Fruit fly (Drosophila melanogaster) whole organism, wandering third instar larva: Measurements from ENCODE around the gene CSN5.

ENCODE experiments used
- Abd-B ChIP-seq: fragments of >200 bp; optimal IDR thresholded peaks from 2 replicates; lab custom pipeline; 2017; ENCODE audit warnings: missing biosample characterization, missing genetic modification characterization
- CG32264 ChIP-seq: fragments of 200-800 bp; sonication (Bioruptor generic); optimal IDR thresholded peaks from 2 replicates; lab custom pipeline; 2016; ENCODE audit warnings: missing biosample characterization, missing genetic modification characterization
- CG9705 ChIP-seq: fragments of 200-800 bp; sonication (Bioruptor generic); optimal IDR thresholded peaks from 2 replicates; lab custom pipeline; 2018; ENCODE audit warnings: missing biosample characterization, mild to moderate bottlenecking, missing genetic modification characterization
- CrebA ChIP-seq: fragments of 200-800 bp; sonication (Bioruptor generic); optimal IDR thresholded peaks from 2 replicates; lab custom pipeline; 2016; ENCODE audit warnings: missing biosample characterization, mild to moderate bottlenecking, missing genetic modification characterization, borderline replicate concordance
- Dfd ChIP-seq: fragments of >200 bp; optimal IDR thresholded peaks from 2 replicates; lab custom pipeline; 2017; ENCODE audit warnings: missing biosample characterization, missing genetic modification characterization
- Dif ChIP-seq: fragments of 200-275, 200-300 bp; sonication (Bioruptor generic); optimal IDR thresholded peaks from 2 replicates; lab custom pipeline; 2018; ENCODE audit warnings: missing biosample characterization, missing genetic modification characterization; ENCODE audit not compliant: partially characterized antibody
- GATAd ChIP-seq: sonication (Bioruptor generic); optimal IDR thresholded peaks from 2 replicates; lab custom pipeline; 2016; ENCODE audit warnings: missing biosample characterization, missing genetic modification characterization
- HLH106 ChIP-seq: fragments of 200-800 bp; optimal IDR thresholded peaks from 3 replicates; lab custom pipeline; 2019; ENCODE audit warnings: missing biosample characterization, mild to moderate bottlenecking, missing genetic modification characterization, moderate library complexity
- Hnf4 ChIP-seq: fragments of 200-800 bp; sonication (Bioruptor generic); optimal IDR thresholded peaks from 2 replicates; lab custom pipeline; 2016; ENCODE audit warnings: missing biosample characterization, mild to moderate bottlenecking, missing genetic modification characterization
- Hr78 ChIP-seq: fragments of >200 bp; optimal IDR thresholded peaks from 2 replicates; lab custom pipeline; 2017; ENCODE audit warnings: missing biosample characterization, missing genetic modification characterization
- Hr83 ChIP-seq: fragments of 200-300 bp; sonication (Bioruptor generic); optimal IDR thresholded peaks from 2 replicates; lab custom pipeline; 2016; ENCODE audit warnings: missing biosample characterization, mild to moderate bottlenecking, missing genetic modification characterization, moderate library complexity; ENCODE audit not compliant: poor library complexity, severe bottlenecking
- Jra ChIP-seq: sonication (Bioruptor generic); optimal IDR thresholded peaks from 2 replicates; lab custom pipeline; 2016; ENCODE audit warnings: missing biosample characterization, missing genetic modification characterization
- Mio ChIP-seq: sonication (Bioruptor generic); optimal IDR thresholded peaks from 2 replicates; lab custom pipeline; 2016; ENCODE audit warnings: missing biosample characterization, missing genetic modification characterization
- Myc ChIP-seq: fragments of >200 bp; optimal IDR thresholded peaks from 2 replicates; lab custom pipeline; 2017
- N ChIP-seq: fragments of >200 bp; optimal IDR thresholded peaks from 2 replicates; lab custom pipeline; 2018; ENCODE audit warnings: missing biosample characterization, missing external identifiers, missing genetic modification characterization
- OdsH ChIP-seq: fragments of 200-800 bp; sonication (Bioruptor generic); optimal IDR thresholded peaks from 2 replicates; lab custom pipeline; 2016; ENCODE audit warnings: missing biosample characterization, mild to moderate bottlenecking, missing genetic modification characterization
- Rel ChIP-seq, 2 experiments: fragments of 200-800 bp; sonication (Bioruptor generic) in 1 of 2; optimal IDR thresholded peaks; 2 replicates in 1 of 2; 3 replicates in 1 of 2; lab custom pipeline; 2016 to 2019; ENCODE audit warnings: mild to moderate bottlenecking in 2 of 2, missing biosample characterization in 2 of 2, missing genetic modification characterization in 2 of 2, moderate library complexity in 1 of 2
- Sp1 ChIP-seq: fragments of 200-800 bp; sonication (Bioruptor generic); optimal IDR thresholded peaks from 3 replicates; lab custom pipeline; 2019; ENCODE audit warnings: missing biosample characterization, mild to moderate bottlenecking, missing genetic modification characterization, moderate library complexity
- Vsx2 ChIP-seq: fragments of 200-300, 225-300 bp; sonication (Bioruptor generic); optimal IDR thresholded peaks from 2 replicates; lab custom pipeline; 2018; ENCODE audit warnings: missing biosample characterization, missing genetic modification characterization; ENCODE audit not compliant: partially characterized antibody
- br ChIP-seq: fragments of 200-800 bp; sonication (Bioruptor generic); optimal IDR thresholded peaks from 2 replicates; lab custom pipeline; 2016; ENCODE audit warnings: missing biosample characterization, missing genetic modification characterization
- brk ChIP-seq: fragments of 200-800 bp; sonication (Bioruptor generic); optimal IDR thresholded peaks from 2 replicates; lab custom pipeline; 2016; ENCODE audit warnings: missing biosample characterization, mild to moderate bottlenecking, missing genetic modification characterization
- dl ChIP-seq, 2 experiments: fragments of 175-275, 200-275 bp in 1 of 2; fragments of 200-275 bp in 1 of 2; sonication (Bioruptor generic); optimal IDR thresholded peaks; lab custom pipeline; 2018; ENCODE audit warnings: mild to moderate bottlenecking in 2 of 2, missing biosample characterization in 2 of 2, missing genetic modification characterization in 2 of 2, moderate library complexity in 2 of 2; ENCODE audit not compliant: partially characterized antibody in 2 of 2, insufficient read depth in 1 of 2
- dmrt93B ChIP-seq: fragments of 200-800 bp; sonication (Bioruptor generic); optimal IDR thresholded peaks from 2 replicates; lab custom pipeline; 2018; ENCODE audit warnings: missing biosample characterization, mild to moderate bottlenecking, missing genetic modification characterization
- dsf ChIP-seq: sonication (Bioruptor generic); optimal IDR thresholded peaks from 2 replicates; lab custom pipeline; 2016; ENCODE audit warnings: missing biosample characterization, missing genetic modification characterization, borderline replicate concordance
- ey ChIP-seq: fragments of 200-800 bp; sonication (Bioruptor generic); optimal IDR thresholded peaks from 2 replicates; lab custom pipeline; 2016; ENCODE audit warnings: missing biosample characterization, missing genetic modification characterization
- foxo ChIP-seq, 2 experiments: fragments of 200-800 bp; sonication (Bioruptor generic); optimal IDR thresholded peaks; 2 replicates in 1 of 2; 3 replicates in 1 of 2; lab custom pipeline; 2016 to 2017; ENCODE audit warnings: missing biosample characterization in 2 of 2, missing genetic modification characterization in 2 of 2
- fru ChIP-seq: fragments of 200-800 bp; sonication (Bioruptor generic); optimal IDR thresholded peaks from 3 replicates; lab custom pipeline; 2016; ENCODE audit warnings: missing biosample characterization, mild to moderate bottlenecking, missing genetic modification characterization
- h ChIP-seq: fragments of 200-800 bp; sonication (Bioruptor generic); optimal IDR thresholded peaks from 3 replicates; lab custom pipeline; 2016; ENCODE audit warnings: missing biosample characterization, mild to moderate bottlenecking, missing genetic modification characterization
- jim ChIP-seq: fragments of 175-275, 200-325 bp; sonication (Bioruptor generic); optimal IDR thresholded peaks from 2 replicates; lab custom pipeline; 2016; ENCODE audit warnings: missing biosample characterization, mild to moderate bottlenecking, missing genetic modification characterization
- lola ChIP-seq: fragments of >200 bp; optimal IDR thresholded peaks from 2 replicates; lab custom pipeline; 2017; ENCODE audit warnings: missing biosample characterization, missing genetic modification characterization
- pan ChIP-seq: fragments of >200 bp; optimal IDR thresholded peaks from 2 replicates; lab custom pipeline; 2017
- psq ChIP-seq: fragments of 200-800 bp; sonication (Bioruptor generic); optimal IDR thresholded peaks from 3 replicates; lab custom pipeline; 2017; ENCODE audit warnings: missing biosample characterization, mild to moderate bottlenecking, missing genetic modification characterization, moderate library complexity
- rgr ChIP-seq: fragments of 200-800 bp; sonication (Bioruptor generic); optimal IDR thresholded peaks from 3 replicates; lab custom pipeline; 2016; ENCODE audit warnings: missing biosample characterization, mild to moderate bottlenecking, missing genetic modification characterization
- sage ChIP-seq: fragments of 200-800 bp; sonication (Bioruptor generic); optimal IDR thresholded peaks from 2 replicates; lab custom pipeline; 2016; ENCODE audit warnings: missing biosample characterization, mild to moderate bottlenecking, missing genetic modification characterization
- sv ChIP-seq: fragments of 200-800 bp; sonication (Bioruptor generic); optimal IDR thresholded peaks from 3 replicates; lab custom pipeline; 2016; ENCODE audit warnings: missing biosample characterization, missing genetic modification characterization
- tai ChIP-seq: sonication (Bioruptor generic); optimal IDR thresholded peaks from 2 replicates; lab custom pipeline; 2016; ENCODE audit warnings: missing biosample characterization, missing genetic modification characterization
- usp ChIP-seq: fragments of >200 bp; optimal IDR thresholded peaks from 2 replicates; lab custom pipeline; 2017; ENCODE audit warnings: missing biosample characterization, missing genetic modification characterization
- woc ChIP-seq: sonication (Bioruptor generic); optimal IDR thresholded peaks from 2 replicates; lab custom pipeline; 2016; ENCODE audit warnings: missing biosample characterization, mild to moderate bottlenecking, missing genetic modification characterization

The CSN5 gene

dm6 chr3R:16442937-16443336, 27.0 kb upstream of the CSN5 start, which contains the start of the genes Ttc1 and CG14882:
Ttc1 (minus strand) TSS chr3R:16443007.
CG14882 (plus strand) TSS chr3R:16443207.
- TF ChIP-seq br (GFP tag; lab: Kevin White, UChicago): peak; percentile 92
- peak; percentile 61 for TF ChIP-seq CG9705 (GFP tag; lab: Kevin White, UChicago)
- TF ChIP-seq fru (GFP tag; lab: Kevin White, UChicago): peak; percentile 93
- TF ChIP-seq Sp1 (GFP tag; lab: Kevin White, UChicago): peak; percentile 75
- TF ChIP-seq sv: peak; percentile 87
- no peak for TF ChIP-seq usp
- no peak for TF ChIP-seq N (GFP tag; lab: Kevin White, UChicago)
- no peak for TF ChIP-seq lola (GFP tag; lab: Kevin White, UChicago)
- peak; percentile 56 for TF ChIP-seq CG32264 (GFP tag; lab: Kevin White, UChicago)
- TF ChIP-seq Dfd: no peak
- peak; percentile 27 for TF ChIP-seq dsf (GFP tag; lab: Kevin White, UChicago)
- no peak for TF ChIP-seq jim
- no peak for TF ChIP-seq tai
- no peak for TF ChIP-seq Hnf4 (GFP tag; lab: Kevin White, UChicago)
- TF ChIP-seq ey (GFP tag; lab: Kevin White, UChicago): peak; percentile 91
- TF ChIP-seq Hr83 (GFP tag; lab: Kevin White, UChicago): no peak
- TF ChIP-seq CrebA (GFP tag; lab: Kevin White, UChicago): no peak
- TF ChIP-seq woc (GFP tag; lab: Kevin White, UChicago): peak; percentile 86
- peak; percentile 83 for TF ChIP-seq psq (GFP tag; lab: Kevin White, UChicago)
- no peak for TF ChIP-seq sage (GFP tag; lab: Kevin White, UChicago)
- peak; percentile 96 for TF ChIP-seq rgr (GFP tag; lab: Kevin White, UChicago)
- no peak for TF ChIP-seq GATAd
- TF ChIP-seq pan: no peak
- no peak for TF ChIP-seq Dif (GFP tag; lab: Kevin White, UChicago)
- TF ChIP-seq dl (GFP tag; optimal IDR thresholded peaks at IDR 0.05; lab: Kevin White, UChicago; ENCODE audit: insufficient read depth in 1 of 2, partially characterized antibody in 2 of 2): no peak
- peak; percentile 54 to 95 for TF ChIP-seq foxo (GFP tag; optimal IDR thresholded peaks at IDR 0.05; lab: Kevin White, UChicago)
- TF ChIP-seq Hr78 (GFP tag; lab: Kevin White, UChicago): no peak
- peak; percentile 80 for TF ChIP-seq Myc
- no peak for TF ChIP-seq Rel (GFP tag; optimal IDR thresholded peaks at IDR 0.05; lab: Kevin White, UChicago)
- peak; percentile 24 for TF ChIP-seq Rel (tag; optimal IDR thresholded peaks at IDR 0.05; lab: Kevin White, UChicago)
- TF ChIP-seq dmrt93B (GFP tag; lab: Kevin White, UChicago): no peak
- no peak for TF ChIP-seq Mio
- no peak for TF ChIP-seq brk
- TF ChIP-seq h (GFP tag; lab: Kevin White, UChicago): peak; percentile 93
- TF ChIP-seq Vsx2: no peak
- TF ChIP-seq Jra: peak; percentile 94
- no peak for TF ChIP-seq Abd-B (GFP tag; lab: Kevin White, UChicago)
- TF ChIP-seq HLH106: peak; percentile 77
- peak; percentile 91 for TF ChIP-seq OdsH (GFP tag; lab: Kevin White, UChicago)

DNA sequence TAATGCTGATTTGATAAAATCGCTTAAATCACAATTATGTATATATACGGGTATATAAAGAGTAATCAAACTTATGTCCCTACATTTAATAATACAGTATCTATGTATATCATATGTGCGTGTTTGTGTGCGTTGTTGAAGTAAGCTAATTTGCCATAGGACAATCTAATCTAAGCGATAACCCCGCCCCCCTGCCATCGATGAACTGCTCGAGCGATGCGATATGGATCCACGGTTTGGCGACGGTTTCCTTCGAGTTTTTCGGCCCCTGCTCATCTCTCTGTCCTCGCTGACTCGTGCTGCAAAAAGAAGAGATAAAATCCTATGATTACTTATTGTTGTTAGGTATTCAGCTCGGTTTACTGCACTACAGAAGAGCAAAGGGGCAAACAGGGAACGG, 23.1 kb upstream of the CSN5 start:
- no peak for TF ChIP-seq Hnf4 (GFP tag; lab: Kevin White, UChicago)
- TF ChIP-seq Rel (GFP tag; optimal IDR thresholded peaks at IDR 0.05; lab: Kevin White, UChicago): no peak
- peak; percentile 79 for TF ChIP-seq Rel (tag; optimal IDR thresholded peaks at IDR 0.05; lab: Kevin White, UChicago)
- no peak for TF ChIP-seq Jra
- TF ChIP-seq tai: peak; percentile 2
- no peak for TF ChIP-seq jim
- TF ChIP-seq Vsx2: peak; percentile 99
- no peak for TF ChIP-seq ey (GFP tag; lab: Kevin White, UChicago)
- TF ChIP-seq Mio: no peak
- no peak for TF ChIP-seq usp
- TF ChIP-seq br (GFP tag; lab: Kevin White, UChicago): no peak
- no peak for TF ChIP-seq rgr (GFP tag; lab: Kevin White, UChicago)
- TF ChIP-seq Abd-B (GFP tag; lab: Kevin White, UChicago): no peak
- TF ChIP-seq Hr78 (GFP tag; lab: Kevin White, UChicago): no peak
- TF ChIP-seq fru (GFP tag; lab: Kevin White, UChicago): peak; percentile 2
- TF ChIP-seq dl (GFP tag; optimal IDR thresholded peaks at IDR 0.05; lab: Kevin White, UChicago; ENCODE audit: insufficient read depth in 1 of 2, partially characterized antibody in 2 of 2): no peak
- peak; percentile 38 for TF ChIP-seq h (GFP tag; lab: Kevin White, UChicago)
- no peak for TF ChIP-seq psq (GFP tag; lab: Kevin White, UChicago)
- no peak for TF ChIP-seq Dfd
- TF ChIP-seq, all 38 proteins: peak for 5
